Fruit fly (Drosophila melanogaster): Measurements from ENCODE around the gene CG42876.

dm6 chr2L:15762466-15762865, 49.5 kb downstream of the CG42876 start, which contains the start of gene Gli:
- TF ChIP-seq kay (GFP tag; ENCODE audit: borderline replicate concordance): no peak
- no peak for TF ChIP-seq Crg-1 (GFP tag; optimal IDR thresholded peaks at IDR 0.05)
